Worm (Caenorhabditis elegans): ENCODE measurements around the gene Y47D3A.20.

Gene Y47D3A.20

DNA sequence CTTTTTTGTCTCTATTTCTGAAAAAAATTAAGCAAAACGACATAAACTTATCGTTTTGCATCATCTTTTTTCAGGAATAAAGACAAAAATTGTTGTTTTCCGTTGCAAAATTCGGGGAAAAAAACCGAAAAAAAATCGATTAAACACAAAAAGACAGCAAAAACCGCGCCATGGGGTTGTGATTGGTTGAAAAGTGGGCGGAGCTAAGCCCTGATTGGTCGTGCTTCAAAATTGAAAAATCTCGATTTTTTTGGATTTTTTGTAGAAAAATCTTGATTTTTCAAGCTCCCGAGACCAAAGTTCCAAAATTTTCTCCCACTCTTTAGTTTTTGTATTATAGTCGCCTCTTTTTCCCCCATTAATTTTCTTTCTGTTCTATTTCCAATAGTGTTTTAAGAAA is 36.6 kb upstream of the Y47D3A.20 start:
- TF ChIP-seq egl-44 (GFP tag; IDR thresholded peaks at IDR 0.05), result no peak
- TF ChIP-seq gei-17 (GFP tag; optimal IDR thresholded peaks at IDR 0.05), result no peak
- 0 out of 2 replicates have a peak, but pooled peaks have one; percentile 21 for TF ChIP-seq pbrm-1 (GFP tag; IDR thresholded peaks at IDR 0.05)
- peak; percentile 40; the same call in 1 of the 2 replicates for TF ChIP-seq ekl-4 (GFP tag; IDR thresholded peaks at IDR 0.05)
- 0 out of 2 replicates have a peak, but pooled peaks have one; percentile 20 for TF ChIP-seq madf-6 (GFP tag; IDR thresholded peaks at IDR 0.05)

- no peak for TF ChIP-seq aptf-3 (GFP tag; IDR thresholded peaks at IDR 0.05)
- TF ChIP-seq nfyb-1 (GFP tag; IDR thresholded peaks at IDR 0.05), result no peak
- TF ChIP-seq lin-26 (GFP tag; IDR thresholded peaks at IDR 0.05), result peak; percentile 51; the same call in 1 of the 2 replicates
These were observed 36.1 kb upstream of the Y47D3A.20 start for ce11 chrIII:11238790-11239189.

ce11 chrIII:11240776-11241175 is 34.1 kb upstream of the Y47D3A.20 start:
- TF ChIP-seq hmg-1.2 (GFP tag; IDR thresholded peaks at IDR 0.05), result peak; percentile 7; the same call in 1 of the 2 replicates
- peak; percentile 61 for TF ChIP-seq nhr-80 (tag; optimal IDR thresholded peaks at IDR 0.05)
- TF ChIP-seq bed-2 (GFP tag; IDR thresholded peaks at IDR 0.05), result no peak
- no peak for TF ChIP-seq cebp-1 (GFP tag; IDR thresholded peaks at IDR 0.05)
- peak; percentile 7 for TF ChIP-seq cebp-1 (tag; optimal IDR thresholded peaks at IDR 0.05)

DNA sequence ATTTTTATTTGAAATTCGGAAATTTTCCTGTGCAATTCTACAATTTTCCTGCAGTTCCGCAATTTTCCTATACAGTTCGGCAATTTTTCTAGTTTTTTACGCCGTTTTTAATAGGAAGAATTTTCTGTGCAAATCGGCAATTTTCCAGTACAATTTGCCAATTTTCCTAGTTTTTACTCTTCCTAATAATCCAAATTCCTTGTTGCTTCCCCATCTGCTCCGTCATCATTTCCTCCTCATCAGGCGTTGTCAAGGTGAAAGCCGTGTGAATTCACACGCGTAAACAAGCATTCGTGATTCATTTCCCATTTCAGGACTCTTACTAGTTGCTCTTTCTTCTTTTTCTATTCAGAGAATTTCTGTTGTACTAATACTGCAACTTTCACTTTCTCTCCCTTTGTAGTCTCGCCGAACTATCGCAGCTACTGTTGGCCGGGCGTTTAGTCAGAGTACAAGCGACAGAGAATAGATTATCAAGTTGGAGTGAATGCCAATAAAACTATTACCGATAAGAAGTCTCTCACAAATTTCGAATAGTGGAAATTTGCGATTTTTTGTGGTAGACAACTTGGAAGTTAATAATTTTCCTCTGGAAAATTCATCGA is 33.2 kb upstream of the Y47D3A.20 start:
- TF ChIP-seq nhr-80 (tag; optimal IDR thresholded peaks at IDR 0.05), result peak; percentile 82
- no peak for TF ChIP-seq egrh-3 (GFP tag; IDR thresholded peaks at IDR 0.05)

DNA sequence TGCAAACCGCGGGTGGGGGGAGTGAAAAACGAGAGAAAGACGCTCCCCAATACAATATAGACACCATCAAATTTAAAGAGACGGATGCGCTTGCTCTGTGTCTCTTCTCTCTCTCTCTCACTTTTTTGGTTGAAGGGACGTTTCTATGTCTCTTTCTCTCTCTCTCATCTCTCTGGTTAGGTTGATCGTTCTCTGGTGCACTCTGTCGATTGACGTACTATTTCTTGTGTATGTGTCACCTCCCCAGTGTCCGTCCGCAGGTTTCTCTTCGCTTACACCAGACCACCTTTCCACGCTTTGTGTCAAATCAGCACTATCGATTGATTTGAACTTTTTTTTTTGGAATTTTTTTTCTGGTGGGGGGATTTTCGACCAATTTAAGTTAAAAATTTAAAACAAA is 31.4 kb upstream of the Y47D3A.20 start:
- TF ChIP-seq atf-7 (tag; optimal IDR thresholded peaks at IDR 0.05), result peak; percentile 42
- TF ChIP-seq F55B11.4 (tag; optimal IDR thresholded peaks at IDR 0.05; ENCODE audit: borderline replicate concordance, insufficient read depth), result no peak
- no peak for TF ChIP-seq sptf-2 (GFP tag; optimal IDR thresholded peaks at IDR 0.05)
- no peak for TF ChIP-seq zim-3 (tag; optimal IDR thresholded peaks at IDR 0.05)
- peak; percentile 38 for TF ChIP-seq somi-1 (GFP tag; optimal IDR thresholded peaks at IDR 0.05)
- 0 out of 2 replicates have a peak, but pooled peaks have one; percentile 49 for TF ChIP-seq nfyb-1 (GFP tag; IDR thresholded peaks at IDR 0.05)
- TF ChIP-seq madf-6 (GFP tag; IDR thresholded peaks at IDR 0.05), result no peak
- peak; percentile 41 for TF ChIP-seq attf-5 (GFP tag; optimal IDR thresholded peaks at IDR 0.05)
- TF ChIP-seq zfh-2 (GFP tag; conservative IDR thresholded peaks at IDR 0.05), result peak; percentile 45; the same call in 1 of the 2 replicates
- no peak for TF ChIP-seq madf-8 (GFP tag; conservative IDR thresholded peaks at IDR 0.05)
- peak; percentile 38 for TF ChIP-seq tbp1 (GFP tag; optimal IDR thresholded peaks at IDR 0.05)
- no peak for TF ChIP-seq sea-2 (GFP tag; IDR thresholded peaks at IDR 0.05)
- no peak for TF ChIP-seq ets-4 (GFP tag; optimal IDR thresholded peaks at IDR 0.05)
- no peak for TF ChIP-seq tbx-9 (tag; optimal IDR thresholded peaks at IDR 0.05; ENCODE audit: borderline replicate concordance)
- no peak for TF ChIP-seq F22D6.2 (tag; optimal IDR thresholded peaks at IDR 0.05)
- TF ChIP-seq madf-3 (GFP tag; IDR thresholded peaks at IDR 0.05), result no peak
- no peak for TF ChIP-seq attf-3 (GFP tag; conservative IDR thresholded peaks at IDR 0.05)
- no peak for TF ChIP-seq ekl-4 (GFP tag; IDR thresholded peaks at IDR 0.05)
- TF ChIP-seq akir-1 (GFP tag; optimal IDR thresholded peaks at IDR 0.05), result no peak
- TF ChIP-seq athp-1 (tag; optimal IDR thresholded peaks at IDR 0.05), result no peak
- TF ChIP-seq Y56A3A.18 (GFP tag; IDR thresholded peaks at IDR 0.05), result 0 out of 2 replicates have a peak, but pooled peaks have one; percentile 34
- TF ChIP-seq B0035.1 (tag; optimal IDR thresholded peaks at IDR 0.05), result no peak
- TF ChIP-seq T26A5.8 (tag; optimal IDR thresholded peaks at IDR 0.05), result no peak
- no peak for TF ChIP-seq F57C9.4 (tag; optimal IDR thresholded peaks at IDR 0.05)
- TF ChIP-seq D2030.7 (GFP tag; IDR thresholded peaks at IDR 0.05), result no peak
- no peak for TF ChIP-seq ceh-79 (tag; optimal IDR thresholded peaks at IDR 0.05)
- peak; percentile 45 for TF ChIP-seq unc-62 (GFP tag; optimal IDR thresholded peaks at IDR 0.05)
- TF ChIP-seq hmg-1.2 (GFP tag; IDR thresholded peaks at IDR 0.05), result peak; percentile 54; the same call in 1 of the 2 replicates
- TF ChIP-seq nfya-2 (GFP tag; IDR thresholded peaks at IDR 0.05), result no peak
- no peak for TF ChIP-seq lsy-27 (tag; optimal IDR thresholded peaks at IDR 0.05; ENCODE audit: borderline replicate concordance, insufficient read depth)
- no peak for TF ChIP-seq F49E8.2 (tag; optimal IDR thresholded peaks at IDR 0.05; ENCODE audit: insufficient read depth)

Measured in whole organism, young adult.